Worm (Caenorhabditis elegans) whole organism, L4 larva: Measurements from ENCODE around the gene Y48D7A.1.

Experiments
- F10B5.3 ChIP-seq: sonication (generic microtip); optimal IDR thresholded peaks from 2 replicates; lab custom pipeline; 2016; ENCODE audit warnings: mild to moderate bottlenecking, missing genetic modification characterization, missing compliant biosample characterization
- F37D6.2 ChIP-seq: sonication (generic microtip); optimal IDR thresholded peaks from 2 replicates; lab custom pipeline; 2016; ENCODE audit warnings: mild to moderate bottlenecking, missing genetic modification characterization, missing compliant biosample characterization
- R02D3.7 ChIP-seq: fragments of 150-350 bp; sonication (generic microtip); optimal IDR thresholded peaks from 3 replicates; lab custom pipeline; 2014; ENCODE audit warnings: missing biosample characterization, missing genetic modification characterization
- T20F7.1 ChIP-seq: fragments of 200-800 bp; sonication (Bioruptor generic); optimal IDR thresholded peaks from 2 replicates; lab custom pipeline; 2018; ENCODE audit warnings: mild to moderate bottlenecking, missing genetic modification characterization, missing compliant biosample characterization
- Y105C5A.15 ChIP-seq: fragments of 200-800 bp; sonication (Bioruptor generic); IDR thresholded peaks from 2 replicates; pipeline ENCODE4 v1.3.6; 2022; ENCODE audit warnings: missing genetic modification characterization, missing compliant biosample characterization
- Y5F2A.4 ChIP-seq: fragments of 200-800 bp; sonication (Bioruptor generic); optimal IDR thresholded peaks from 2 replicates; lab custom pipeline; 2018; ENCODE audit warnings: mild to moderate bottlenecking, missing genetic modification characterization, missing compliant biosample characterization
- ama-1 ChIP-seq: fragments of 150-350 bp; optimal IDR thresholded peaks from 2 replicates; lab custom pipeline; 2014; ENCODE audit warnings: inconsistent platforms, mixed read lengths
- ceh-20 ChIP-seq: fragments of 200-800 bp; sonication (Bioruptor generic); IDR thresholded peaks from 2 replicates; pipeline ENCODE4 v1.3.6; 2022; ENCODE audit warnings: missing genetic modification reagents, missing genetic modification characterization, missing compliant biosample characterization
- ceh-32 ChIP-seq: sonication (generic microtip); optimal IDR thresholded peaks from 2 replicates; lab custom pipeline; 2016; ENCODE audit warnings: mild to moderate bottlenecking, missing genetic modification characterization, missing compliant biosample characterization; ENCODE audit not compliant: poor library complexity
- ceh-44 ChIP-seq: fragments of 200-800 bp; sonication (Bioruptor generic); IDR thresholded peaks from 2 replicates; pipeline ENCODE4 v1.3.6; 2022; ENCODE audit warnings: missing genetic modification reagents, missing genetic modification characterization, missing compliant biosample characterization
- daf-16 ChIP-seq, 3 experiments: sonication (generic microtip); optimal IDR thresholded peaks; 2 replicates each; lab custom pipeline; 2016 to 2017; ENCODE audit warnings: missing genetic modification characterization in 3 of 3, missing genetic modification reagents in 3 of 3, mild to moderate bottlenecking in 2 of 3, missing compliant biosample characterization in 2 of 3, missing biosample characterization in 1 of 3, moderate library complexity in 1 of 3
- dmd-6 ChIP-seq: fragments of 200-800 bp; sonication (Bioruptor generic); IDR thresholded peaks from 2 replicates; pipeline ENCODE4 v1.3.6; 2022; ENCODE audit warnings: missing genetic modification reagents, missing genetic modification characterization, missing compliant biosample characterization
- duxl-1 ChIP-seq: sonication (generic microtip); optimal IDR thresholded peaks from 2 replicates; lab custom pipeline; 2016; ENCODE audit warnings: mild to moderate bottlenecking, missing genetic modification characterization, moderate library complexity, missing compliant biosample characterization; ENCODE audit not compliant: poor library complexity
- dve-1 ChIP-seq: sonication (generic microtip); optimal IDR thresholded peaks from 2 replicates; lab custom pipeline; 2017; ENCODE audit warnings: antibody characterized with exemption, mild to moderate bottlenecking, missing genetic modification characterization, missing compliant biosample characterization; ENCODE audit not compliant: insufficient read depth
- egl-27 ChIP-seq: sonication (generic microtip); optimal IDR thresholded peaks from 3 replicates; lab custom pipeline; 2017; ENCODE audit warnings: missing biosample characterization, missing genetic modification reagents, missing genetic modification characterization
- fos-1 ChIP-seq: fragments of 150-350 bp; optimal IDR thresholded peaks from 2 replicates; lab custom pipeline; 2014; ENCODE audit warnings: missing biosample characterization, missing genetic modification characterization
- hlh-11 ChIP-seq: fragments of 200-800 bp; sonication (Bioruptor generic); optimal IDR thresholded peaks from 2 replicates; lab custom pipeline; 2018; ENCODE audit warnings: mild to moderate bottlenecking, missing genetic modification characterization, missing compliant biosample characterization
- hmg-1.1 ChIP-seq: fragments of 200-800 bp; sonication (Bioruptor generic); IDR thresholded peaks from 2 replicates; pipeline ENCODE4 v1.3.6; 2022; ENCODE audit warnings: missing genetic modification reagents, missing genetic modification characterization, missing compliant biosample characterization
- jun-1 ChIP-seq: fragments of 150-350 bp; optimal IDR thresholded peaks from 2 replicates; lab custom pipeline; 2014; ENCODE audit warnings: missing biosample characterization, missing genetic modification reagents, missing genetic modification characterization
- lim-7 ChIP-seq: fragments of 200-800 bp; sonication (Bioruptor generic); IDR thresholded peaks from 2 replicates; pipeline ENCODE4 v1.3.6; 2022; ENCODE audit warnings: missing genetic modification characterization, missing compliant biosample characterization
- lin-13 ChIP-seq: fragments of 150-350 bp; optimal IDR thresholded peaks from 2 replicates; lab custom pipeline; 2014; ENCODE audit warnings: missing biosample characterization, missing genetic modification reagents, missing genetic modification characterization
- lsy-2 ChIP-seq, 2 experiments: fragments of 150-350 bp in 1 of 2; sonication (generic microtip) in 1 of 2; optimal IDR thresholded peaks; 2 replicates each; lab custom pipeline; 2014 to 2017; ENCODE audit warnings: missing biosample characterization in 2 of 2, missing genetic modification characterization in 2 of 2
- madf-9 ChIP-seq: fragments of 200-800 bp; sonication (Bioruptor generic); conservative IDR thresholded peaks from 2 replicates; pipeline ENCODE4 v1.3.6; 2022; ENCODE audit warnings: missing genetic modification reagents, missing genetic modification characterization, missing compliant biosample characterization
- mdt-29 ChIP-seq: fragments of 200-800 bp; sonication (Bioruptor generic); IDR thresholded peaks from 2 replicates; pipeline ENCODE4 v1.3.6; 2022; ENCODE audit warnings: missing genetic modification reagents, missing genetic modification characterization, missing compliant biosample characterization
- mep-1 ChIP-seq: fragments of 150-350 bp; sonication (generic microtip); optimal IDR thresholded peaks from 3 replicates; lab custom pipeline; 2014; ENCODE audit warnings: missing biosample characterization, missing genetic modification characterization
- mxl-3 ChIP-seq: fragments of 200-800 bp; sonication (Bioruptor generic); optimal IDR thresholded peaks from 2 replicates; lab custom pipeline; 2018; ENCODE audit warnings: mild to moderate bottlenecking, missing genetic modification characterization, missing compliant biosample characterization
- nhr-11 ChIP-seq: fragments of 150-350 bp; optimal IDR thresholded peaks from 2 replicates; lab custom pipeline; 2014; ENCODE audit warnings: missing biosample characterization, missing genetic modification characterization
- nhr-111 ChIP-seq: fragments of 200-800 bp; sonication (Bioruptor generic); optimal IDR thresholded peaks from 2 replicates; lab custom pipeline; 2018; ENCODE audit warnings: mild to moderate bottlenecking, missing genetic modification characterization, missing compliant biosample characterization
- nhr-237 ChIP-seq: sonication (generic microtip); optimal IDR thresholded peaks from 2 replicates; lab custom pipeline; 2017; ENCODE audit warnings: missing biosample characterization, missing genetic modification characterization
- nhr-25 ChIP-seq: sonication (generic microtip); optimal IDR thresholded peaks from 2 replicates; lab custom pipeline; 2017; ENCODE audit warnings: missing genetic modification characterization, mild to moderate bottlenecking, missing compliant biosample characterization, antibody characterized with exemption, moderate library complexity, borderline replicate concordance; ENCODE audit not compliant: insufficient read depth
- nhr-28 ChIP-seq: fragments of 150-350 bp; optimal IDR thresholded peaks from 2 replicates; lab custom pipeline; 2014; ENCODE audit warnings: missing biosample characterization, missing genetic modification characterization
- nhr-41 ChIP-seq: fragments of 200-800 bp; sonication (Bioruptor generic); IDR thresholded peaks from 2 replicates; pipeline ENCODE4 v1.3.6; 2022; ENCODE audit warnings: missing genetic modification reagents, missing genetic modification characterization, missing compliant biosample characterization
- nhr-48 ChIP-seq: sonication (generic microtip); optimal IDR thresholded peaks from 2 replicates; lab custom pipeline; 2016; ENCODE audit warnings: mild to moderate bottlenecking, missing genetic modification characterization, missing compliant biosample characterization
- nhr-6 ChIP-seq: fragments of 150-350 bp; optimal IDR thresholded peaks from 2 replicates; lab custom pipeline; 2014; ENCODE audit warnings: missing biosample characterization, missing genetic modification characterization
- nhr-77 ChIP-seq: fragments of 150-350 bp; optimal IDR thresholded peaks from 2 replicates; lab custom pipeline; 2014; ENCODE audit warnings: missing biosample characterization, missing genetic modification characterization
- pha-4 ChIP-seq, 2 experiments: fragments of 150-350 bp in 1 of 2; fragments of 200-800 bp in 1 of 2; sonication (Bioruptor generic) in 1 of 2; IDR thresholded peaks in 1 of 2; optimal IDR thresholded peaks in 1 of 2; 2 replicates each; pipeline versions ENCODE4 v1.3.6 to Lab custom; 2014 to 2022; ENCODE audit warnings: missing genetic modification characterization in 2 of 2, missing genetic modification reagents in 2 of 2, missing biosample characterization in 1 of 2, missing compliant biosample characterization in 1 of 2
- rbr-2 ChIP-seq: sonication (generic microtip); optimal IDR thresholded peaks from 2 replicates; lab custom pipeline; 2016; ENCODE audit warnings: missing genotype, missing genetic modification characterization, missing compliant biosample characterization
- saeg-2 ChIP-seq: fragments of 200-800 bp; sonication (Bioruptor generic); IDR thresholded peaks from 2 replicates; pipeline ENCODE4 v1.3.6; 2022; ENCODE audit warnings: missing genetic modification reagents, missing genetic modification characterization, missing compliant biosample characterization
- snpc-1.2 ChIP-seq: fragments of 200-800 bp; sonication (Bioruptor generic); IDR thresholded peaks from 2 replicates; pipeline ENCODE4 v1.3.6; 2022; ENCODE audit warnings: missing genetic modification reagents, missing genetic modification characterization, missing compliant biosample characterization
- snpc-4 ChIP-seq: fragments of 150-350 bp; optimal IDR thresholded peaks from 2 replicates; lab custom pipeline; 2014; ENCODE audit warnings: missing biosample characterization, missing genetic modification characterization
- spr-1 ChIP-seq: sonication (generic microtip); optimal IDR thresholded peaks from 2 replicates; lab custom pipeline; 2016; ENCODE audit warnings: mild to moderate bottlenecking, missing genetic modification characterization, missing compliant biosample characterization
- tra-1 ChIP-seq: fragments of 200-800 bp; sonication (Bioruptor generic); IDR thresholded peaks from 2 replicates; pipeline ENCODE4 v1.3.6; 2022; ENCODE audit warnings: missing genetic modification reagents, missing genetic modification characterization, missing compliant biosample characterization
- unc-39 ChIP-seq: sonication (generic microtip); optimal IDR thresholded peaks from 2 replicates; lab custom pipeline; 2017; ENCODE audit warnings: missing biosample characterization, missing genetic modification characterization
- unc-62 ChIP-seq, 3 experiments: fragments of 150-350 bp in 1 of 3; sonication (generic microtip); optimal IDR thresholded peaks in 2 of 3; peaks in 1 of 3; 1 replicate in 1 of 3; 2 replicates in 2 of 3; lab custom pipeline; 2014 to 2017; ENCODE audit warnings: missing biosample characterization in 3 of 3, missing genetic modification characterization in 3 of 3, missing genetic modification reagents in 3 of 3, missing genotype in 1 of 3
- vab-7 ChIP-seq: fragments of 200-800 bp; sonication (Bioruptor generic); IDR thresholded peaks from 2 replicates; pipeline ENCODE4 v1.3.6; 2022; ENCODE audit warnings: missing genetic modification reagents, missing genetic modification characterization, missing compliant biosample characterization
- zag-1 ChIP-seq: fragments of 150-350 bp; optimal IDR thresholded peaks from 2 replicates; lab custom pipeline; 2014; ENCODE audit warnings: missing biosample characterization, missing genetic modification characterization
- zfp-2 ChIP-seq: sonication (generic microtip); optimal IDR thresholded peaks from 2 replicates; lab custom pipeline; 2016; ENCODE audit warnings: mild to moderate bottlenecking, missing genetic modification characterization, missing compliant biosample characterization
- zfp-3 ChIP-seq: fragments of 200-800 bp; sonication (Bioruptor generic); conservative IDR thresholded peaks from 2 replicates; pipeline ENCODE4 v1.3.6; 2022; ENCODE audit warnings: missing genetic modification reagents, missing genetic modification characterization, missing compliant biosample characterization
- ztf-11 ChIP-seq: fragments of 150-350 bp; optimal IDR thresholded peaks from 2 replicates; lab custom pipeline; 2014; ENCODE audit warnings: missing biosample characterization, missing genetic modification characterization

Y48D7A.1 gene

DNA sequence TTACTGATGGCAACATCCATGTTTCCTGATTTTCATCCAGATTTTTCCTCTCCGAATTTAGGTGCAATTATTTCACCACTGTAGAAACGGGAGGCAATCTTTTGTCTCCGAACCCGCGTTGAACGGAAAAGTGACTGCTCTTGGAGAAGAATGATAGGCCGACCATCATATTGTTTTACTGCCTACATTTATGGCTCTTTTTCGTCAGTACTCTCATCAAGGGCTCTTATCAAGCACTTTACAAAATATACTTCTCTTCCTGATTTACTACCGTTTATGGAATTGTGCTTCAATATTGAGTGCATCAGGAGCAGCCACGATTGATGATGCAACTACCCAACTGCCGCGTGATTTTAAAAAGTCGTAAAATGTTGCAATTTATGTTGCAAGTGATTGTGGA is 45.1 kb downstream of the Y48D7A.1 start (continued):
- no peak for TF ChIP-seq F10B5.3
- no peak for TF ChIP-seq F37D6.2 (tag; lab: Kevin White, UChicago)
- TF ChIP-seq nhr-28 (tag; lab: Kevin White, UChicago), result peak; percentile 8
- no peak for TF ChIP-seq nhr-41 (GFP tag; lab: Robert Waterston, UW)
- no peak for TF ChIP-seq zag-1 (tag; lab: Kevin White, UChicago)
- TF ChIP-seq lim-7 (GFP tag; lab: Robert Waterston, UW), result no peak
- TF ChIP-seq spr-1 (tag; lab: Kevin White, UChicago), result no peak
- TF ChIP-seq nhr-111 (GFP tag; lab: Kevin White, UChicago), result no peak
- no peak for TF ChIP-seq duxl-1 (tag; lab: Kevin White, UChicago)
- TF ChIP-seq rbr-2, result no peak
- peak; percentile 39 for TF ChIP-seq dmd-6 (GFP tag; lab: Robert Waterston, UW)
- TF ChIP-seq daf-16 (GFP tag; optimal IDR thresholded peaks at IDR 0.05; lab: Kevin White, UChicago), result no peak
- TF ChIP-seq daf-16 (tag; optimal IDR thresholded peaks at IDR 0.05; lab: Kevin White, UChicago), result no peak
- no peak for TF ChIP-seq ceh-44 (GFP tag; lab: Robert Waterston, UW)
- no peak for TF ChIP-seq mep-1
- TF ChIP-seq R02D3.7 (tag; lab: Kevin White, UChicago), result no peak
- TF ChIP-seq mxl-3 (GFP tag; lab: Kevin White, UChicago), result no peak
- TF ChIP-seq ama-1 (lab: Kevin White, UChicago), result no peak
- no peak for TF ChIP-seq ztf-11
- TF ChIP-seq tra-1 (GFP tag; lab: Robert Waterston, UW), result 0 out of 2 replicates have a peak, but pooled peaks have one; percentile 16
- no peak for TF ChIP-seq lsy-2 (tag; optimal IDR thresholded peaks at IDR 0.05; lab: Kevin White, UChicago)
- no peak for TF ChIP-seq dve-1 (tag; lab: Kevin White, UChicago)
- TF ChIP-seq lin-13 (GFP tag; lab: Kevin White, UChicago), result no peak
- no peak for TF ChIP-seq zfp-3 (GFP tag; lab: Robert Waterston, UW)
- peak; percentile 62; the same call in 1 of the 2 replicates for TF ChIP-seq ceh-20
- TF ChIP-seq nhr-6 (tag; lab: Kevin White, UChicago), result no peak
- no peak for TF ChIP-seq zfp-2 (tag; lab: Kevin White, UChicago)

DNA sequence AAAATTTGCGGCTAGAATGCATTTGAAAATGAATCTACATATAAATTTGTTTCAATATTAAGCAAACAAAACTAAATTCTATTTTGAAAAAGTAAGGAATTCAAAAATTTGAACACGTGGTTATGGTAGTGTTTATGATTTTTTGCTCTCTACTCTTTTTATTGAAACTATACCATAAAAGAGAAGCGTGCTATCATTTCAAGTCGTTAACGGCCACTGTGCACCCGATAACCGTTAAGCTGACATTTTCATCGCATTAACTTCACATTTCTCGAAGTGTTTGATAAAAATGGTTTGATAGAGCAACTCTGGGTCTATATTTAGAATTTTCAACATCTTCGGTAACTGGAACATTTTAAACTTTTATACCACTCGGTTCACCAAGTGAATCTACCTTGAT is 45.5 kb downstream of the Y48D7A.1 start, which contains the start of gene twk-26:
twk-26 (minus strand) TSS at position 23 of the 400 bp plus-strand sequence.
- TF ChIP-seq ceh-20 (no peak), nhr-25 (no peak), snpc-4 (tag; lab: Kevin White, UChicago) (no peak), Y5F2A.4 (GFP tag; lab: Kevin White, UChicago) (no peak), fos-1 (tag; lab: Kevin White, UChicago) (no peak), ama-1 (lab: Kevin White, UChicago) (no peak), nhr-11 (tag; lab: Kevin White, UChicago) (no peak), nhr-48 (tag; lab: Kevin White, UChicago) (peak; percentile 16), pha-4 (GFP tag; IDR thresholded peaks at IDR 0.05; lab: Robert Waterston, UW) (no peak), pha-4 (tag; optimal IDR thresholded peaks at IDR 0.05; lab: Kevin White, UChicago) (no peak), ztf-11 (no peak), saeg-2 (GFP tag; lab: Robert Waterston, UW) (no peak), duxl-1 (tag; lab: Kevin White, UChicago) (no peak), nhr-237 (tag; lab: Kevin White, UChicago) (no peak), lin-13 (GFP tag; lab: Kevin White, UChicago) (no peak), unc-39 (no peak), vab-7 (GFP tag; lab: Robert Waterston, UW) (no peak), jun-1 (tag; lab: Kevin White, UChicago) (no peak), hlh-11 (tag; lab: Kevin White, UChicago) (peak; percentile 47), mdt-29 (GFP tag; lab: Robert Waterston, UW) (no peak), ceh-32 (tag; lab: Kevin White, UChicago) (no peak), egl-27 (tag; lab: Kevin White, UChicago) (no peak), snpc-1.2 (GFP tag; lab: Robert Waterston, UW) (no peak), hmg-1.1 (GFP tag; lab: Robert Waterston, UW) (no peak), R02D3.7 (tag; lab: Kevin White, UChicago) (no peak), nhr-77 (tag; lab: Kevin White, UChicago) (no peak), Y105C5A.15 (GFP tag; lab: Robert Waterston, UW) (no peak), T20F7.1 (no peak), madf-9 (no peak), unc-62 (GFP tag; optimal IDR thresholded peaks at IDR 0.05 in 1 of 2; lab: Kevin White, UChicago) (no peak), unc-62 (tag; optimal IDR thresholded peaks at IDR 0.05; lab: Kevin White, UChicago) (no peak)
